Worm (Caenorhabditis elegans): Measurements from ENCODE around the gene C33C12.12.

DNA sequence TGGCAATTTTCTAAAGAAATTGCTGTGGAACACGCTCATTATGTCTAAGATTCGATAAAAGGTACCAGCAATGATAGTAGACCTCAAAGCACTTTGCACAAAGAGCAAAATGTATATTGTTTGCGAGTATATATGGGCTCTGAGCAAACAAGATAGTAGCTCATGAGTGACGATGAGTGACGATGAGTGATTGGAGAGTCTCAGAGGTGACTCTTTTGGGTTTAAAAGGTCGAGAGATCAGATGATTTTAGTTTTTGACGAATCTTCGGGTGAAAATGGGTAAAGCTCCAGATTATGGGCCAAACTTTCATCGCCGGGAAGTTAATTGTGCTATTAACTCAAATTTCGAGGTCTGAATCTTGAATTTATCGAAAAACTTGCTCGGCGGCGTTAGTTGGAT lies 26.8 kb upstream of the C33C12.12 start:
- TF ChIP-seq rec-8 (tag; optimal IDR thresholded peaks at IDR 0.05) (no peak), snpc-3.4 (tag; optimal IDR thresholded peaks at IDR 0.05) (no peak), mel-28 (tag; optimal IDR thresholded peaks at IDR 0.05; ENCODE audit: borderline replicate concordance) (no peak), F22D6.2 (tag; optimal IDR thresholded peaks at IDR 0.05) (no peak), bed-1 (GFP tag; IDR thresholded peaks at IDR 0.05) (no peak), ztf-3 (GFP tag; optimal IDR thresholded peaks at IDR 0.05) (no peak), unc-62 (GFP tag; optimal IDR thresholded peaks at IDR 0.05) (no peak), cebp-1 (GFP tag; IDR thresholded peaks at IDR 0.05) (no peak), cebp-1 (tag; optimal IDR thresholded peaks at IDR 0.05) (no peak), ama-1 (optimal IDR thresholded peaks at IDR 0.05) (no peak), ama-1 (GFP tag; optimal IDR thresholded peaks at IDR 0.05) (no peak), F52B5.7 (tag; optimal IDR thresholded peaks at IDR 0.05) (no peak)
